Fruit fly (Drosophila melanogaster): ENCODE data around the gene gdl-ORF39.

The gdl-ORF39 gene

dm6 chr3L:15548843-15549242 lies 39.6 kb downstream of the gdl-ORF39 start (continued):
- TF ChIP-seq gem (tag; optimal IDR thresholded peaks at IDR 0.05) = peak; percentile 3
- TF ChIP-seq H15 (GFP tag; IDR thresholded peaks at IDR 0.05) = no peak
- peak; percentile 45 for TF ChIP-seq fd3F (GFP tag; optimal IDR thresholded peaks at IDR 0.05)
- TF ChIP-seq exex (tag; optimal IDR thresholded peaks at IDR 0.05) = peak; percentile 7
- peak; percentile 74 for TF ChIP-seq caup (GFP tag; optimal IDR thresholded peaks at IDR 0.05; ENCODE audit: severe bottlenecking)
- no peak for TF ChIP-seq ssp (GFP tag; IDR thresholded peaks at IDR 0.05)
- no peak for TF ChIP-seq repo (GFP tag; optimal IDR thresholded peaks at IDR 0.05)
- TF ChIP-seq CG13296 (GFP tag; optimal IDR thresholded peaks at IDR 0.05) = peak; percentile 49
- TF ChIP-seq Fer3 (tag; optimal IDR thresholded peaks at IDR 0.05) = peak; percentile 48
- TF ChIP-seq trem (tag; optimal IDR thresholded peaks at IDR 0.05) = no peak
- TF ChIP-seq CG12769 (tag; optimal IDR thresholded peaks at IDR 0.05) = peak; percentile 57
- TF ChIP-seq nau (GFP tag; optimal IDR thresholded peaks at IDR 0.05) = peak; percentile 54
- peak; percentile 67 for TF ChIP-seq CG6813 (GFP tag; optimal IDR thresholded peaks at IDR 0.05)
- peak; percentile 72 for TF ChIP-seq CG18599 (GFP tag; optimal IDR thresholded peaks at IDR 0.05)
- no peak for TF ChIP-seq Ets65A (GFP tag)
- TF ChIP-seq CG10431 (GFP tag; optimal IDR thresholded peaks at IDR 0.05) = no peak
- peak; percentile 53 for TF ChIP-seq Meics (GFP tag; optimal IDR thresholded peaks at IDR 0.05)
- peak; percentile 29 for TF ChIP-seq B-H2 (GFP tag; optimal IDR thresholded peaks at IDR 0.05)
- TF ChIP-seq zf30C (GFP tag; optimal IDR thresholded peaks at IDR 0.05) = no peak
- TF ChIP-seq CG8359 (GFP tag; optimal IDR thresholded peaks at IDR 0.05; ENCODE audit: borderline replicate concordance) = no peak
- no peak for TF ChIP-seq CG1792 (GFP tag; optimal IDR thresholded peaks at IDR 0.05)
- no peak for TF ChIP-seq klu (GFP tag; IDR thresholded peaks at IDR 0.05)
- no peak for TF ChIP-seq D19B (GFP tag; optimal IDR thresholded peaks at IDR 0.05)
- no peak for TF ChIP-seq dmrt99B (tag; optimal IDR thresholded peaks at IDR 0.05)
- TF ChIP-seq vvl (GFP tag; IDR thresholded peaks at IDR 0.05) = no peak
- TF ChIP-seq HLH4C (GFP tag; IDR thresholded peaks at IDR 0.05; ENCODE audit: partially characterized antibody) = no peak
- no peak for TF ChIP-seq pfk (GFP tag; optimal IDR thresholded peaks at IDR 0.05)
- no peak for TF ChIP-seq amos (GFP tag; IDR thresholded peaks at IDR 0.05; ENCODE audit: partially characterized antibody)
- TF ChIP-seq ken (GFP tag; IDR thresholded peaks at IDR 0.05) = no peak
- TF ChIP-seq Rfx (GFP tag; IDR thresholded peaks at IDR 0.05) = no peak; the same call in 1 of the 2 replicates
- TF ChIP-seq Side (GFP tag; optimal IDR thresholded peaks at IDR 0.05) = peak; percentile 15
- TF ChIP-seq CG8290 (GFP tag; optimal IDR thresholded peaks at IDR 0.05) = no peak
- TF ChIP-seq CG8290 (tag; optimal IDR thresholded peaks at IDR 0.05) = peak in 1 of 2 experiments; percentile 61
- no peak for TF ChIP-seq CG4424 (GFP tag; optimal IDR thresholded peaks at IDR 0.05)
- TF ChIP-seq CG12299 (tag; optimal IDR thresholded peaks at IDR 0.05) = peak; percentile 20
- TF ChIP-seq CG34224 (GFP tag; IDR thresholded peaks at IDR 0.05; ENCODE audit: partially characterized antibody) = no peak
- TF ChIP-seq CG11560 (tag; IDR thresholded peaks at IDR 0.05) = no peak
- TF ChIP-seq CG2120 (GFP tag; optimal IDR thresholded peaks at IDR 0.05) = peak; percentile 31
- TF ChIP-seq CG18619 (GFP tag; optimal IDR thresholded peaks at IDR 0.05) = peak; percentile 11
- TF ChIP-seq tll (GFP tag; optimal IDR thresholded peaks at IDR 0.05) = no peak
- TF ChIP-seq dpn (GFP tag; optimal IDR thresholded peaks at IDR 0.05) = no peak
- TF ChIP-seq vfl (GFP tag; optimal IDR thresholded peaks at IDR 0.05) = no peak
- no peak for TF ChIP-seq peb (GFP tag; IDR thresholded peaks at IDR 0.05)
- no peak for TF ChIP-seq CG17359 (tag; optimal IDR thresholded peaks at IDR 0.05)
- no peak for TF ChIP-seq wor (GFP tag; IDR thresholded peaks at IDR 0.05)
- no peak for TF ChIP-seq CG12391 (tag; optimal IDR thresholded peaks at IDR 0.05)
- TF ChIP-seq sob (GFP tag; IDR thresholded peaks at IDR 0.05) = peak; percentile 10; the same call in 1 of the 2 replicates
- TF ChIP-seq CG11696 (GFP tag; IDR thresholded peaks at IDR 0.05) = 0 out of 2 replicates have a peak, but pooled peaks have one; percentile 13
- no peak for TF ChIP-seq CG15601 (tag; optimal IDR thresholded peaks at IDR 0.05)
- peak; percentile 59 for TF ChIP-seq CG34376 (GFP tag; optimal IDR thresholded peaks at IDR 0.05)

Data from whole organism, embryonic.